Worm (Caenorhabditis elegans): ENCODE data around the gene gcsh-1.
A peak's percentile ranks its signal among the peaks of the same experiment; 100 is the strongest.

Gene gcsh-1

ce11 chrX:14507992-14508391 is 6.9 kb downstream of the gcsh-1 start:
- TF ChIP-seq madf-9 (GFP tag; conservative IDR thresholded peaks at IDR 0.05) (no peak), ceh-20 (GFP tag; IDR thresholded peaks at IDR 0.05) (0 out of 2 replicates have a peak, but pooled peaks have one; percentile 28), Y75B8A.6 (GFP tag; IDR thresholded peaks at IDR 0.05) (no peak), hlh-30 (tag; optimal IDR thresholded peaks at IDR 0.05; ENCODE audit: insufficient read depth) (peak; percentile 37), ceh-44 (GFP tag; IDR thresholded peaks at IDR 0.05) (no peak), pqm-1 (tag; optimal IDR thresholded peaks at IDR 0.05) (no peak), ceh-82 (tag; optimal IDR thresholded peaks at IDR 0.05) (no peak), mxl-3 (GFP tag; optimal IDR thresholded peaks at IDR 0.05) (peak; percentile 73), nhr-41 (GFP tag; IDR thresholded peaks at IDR 0.05) (no peak), aha-1 (tag) (peak; percentile 90), fos-1 (tag; optimal IDR thresholded peaks at IDR 0.05) (no peak), hlh-11 (tag; optimal IDR thresholded peaks at IDR 0.05) (peak; percentile 46), tra-1 (GFP tag; IDR thresholded peaks at IDR 0.05) (0 out of 2 replicates have a peak, but pooled peaks have one; percentile 40), set-16 (GFP tag; IDR thresholded peaks at IDR 0.05) (0 out of 2 replicates have a peak, but pooled peaks have one; percentile 11), zip-2 (tag; optimal IDR thresholded peaks at IDR 0.05) (no peak), dmd-6 (GFP tag; IDR thresholded peaks at IDR 0.05) (peak; percentile 59), nhr-48 (tag; optimal IDR thresholded peaks at IDR 0.05) (peak; percentile 38), hif-1 (tag; optimal IDR thresholded peaks at IDR 0.05) (no peak), nhr-42 (GFP tag; IDR thresholded peaks at IDR 0.05) (no peak), nhr-28 (tag; optimal IDR thresholded peaks at IDR 0.05) (peak; percentile 48), unc-62 (GFP tag; optimal IDR thresholded peaks at IDR 0.05 in 1 of 2) (peak in 1 of 2 experiments; percentile 8), unc-62 (tag; optimal IDR thresholded peaks at IDR 0.05) (no peak), mdl-1 (tag; optimal IDR thresholded peaks at IDR 0.05) (peak in 1 of 2 experiments; percentile 43)

- TF ChIP-seq zag-1 (tag; optimal IDR thresholded peaks at IDR 0.05) (no peak), snpc-4 (tag; optimal IDR thresholded peaks at IDR 0.05) (peak; percentile 4), egl-43 (GFP tag; IDR thresholded peaks at IDR 0.05) (peak; percentile 51; the same call in 1 of the 2 replicates), mes-2 (tag; optimal IDR thresholded peaks at IDR 0.05; ENCODE audit: poor library complexity, severe bottlenecking) (peak; percentile 56), nhr-111 (GFP tag; optimal IDR thresholded peaks at IDR 0.05) (no peak), zip-11 (GFP tag; IDR thresholded peaks at IDR 0.05) (no peak), hlh-11 (tag; optimal IDR thresholded peaks at IDR 0.05) (peak; percentile 94), nhr-42 (GFP tag; IDR thresholded peaks at IDR 0.05) (0 out of 2 replicates have a peak, but pooled peaks have one; percentile 42), ceh-82 (tag; optimal IDR thresholded peaks at IDR 0.05) (no peak), gei-8 (GFP tag; optimal IDR thresholded peaks at IDR 0.05) (peak; percentile 68), T20F7.1 (GFP tag; optimal IDR thresholded peaks at IDR 0.05) (no peak), dve-1 (tag; optimal IDR thresholded peaks at IDR 0.05; ENCODE audit: insufficient read depth) (peak; percentile 82), lin-1 (GFP tag; IDR thresholded peaks at IDR 0.05) (peak; percentile 65), R02D3.7 (tag; optimal IDR thresholded peaks at IDR 0.05) (no peak), lir-3 (tag; optimal IDR thresholded peaks at IDR 0.05) (no peak), php-3 (GFP tag; IDR thresholded peaks at IDR 0.05) (peak; percentile 41; the same call in 1 of the 2 replicates), lim-7 (GFP tag; IDR thresholded peaks at IDR 0.05) (0 out of 2 replicates have a peak, but pooled peaks have one; percentile 45), nhr-11 (tag; optimal IDR thresholded peaks at IDR 0.05) (no peak), F37D6.2 (tag; optimal IDR thresholded peaks at IDR 0.05) (no peak), tra-1 (GFP tag; IDR thresholded peaks at IDR 0.05) (peak; percentile 83), daf-12 (tag; optimal IDR thresholded peaks at IDR 0.05) (no peak), nhr-77 (tag; optimal IDR thresholded peaks at IDR 0.05) (peak; percentile 78), nhr-76 (tag; optimal IDR thresholded peaks at IDR 0.05) (no peak), F49E8.2 (tag; optimal IDR thresholded peaks at IDR 0.05; ENCODE audit: borderline replicate concordance) (no peak), pqm-1 (tag; optimal IDR thresholded peaks at IDR 0.05) (peak; percentile 41), madf-9 (GFP tag; conservative IDR thresholded peaks at IDR 0.05) (no peak), nhr-102 (tag; optimal IDR thresholded peaks at IDR 0.05) (peak; percentile 52), jun-1 (tag; optimal IDR thresholded peaks at IDR 0.05) (no peak), daf-16 (GFP tag; optimal IDR thresholded peaks at IDR 0.05) (no peak), daf-16 (tag; optimal IDR thresholded peaks at IDR 0.05) (peak; percentile 82), lin-13 (GFP tag; optimal IDR thresholded peaks at IDR 0.05) (no peak), ZK337.2 (GFP tag; IDR thresholded peaks at IDR 0.05) (0 out of 2 replicates have a peak, but pooled peaks have one; percentile 28)
Observed at ce11 chrX:14505578-14506353, 9.1 kb downstream of the gcsh-1 start.

All from whole organism, L4 larva.